Fruit fly (Drosophila melanogaster): ENCODE measurements around the gene SLIRP1.

Gene SLIRP1

dm6 chrX:21368410-21368918, 49.4 kb upstream of the SLIRP1 start (continued):
- TF ChIP-seq Neu2 (GFP tag; optimal IDR thresholded peaks at IDR 0.05; ENCODE audit: borderline replicate concordance): no peak
- no peak for TF ChIP-seq peb (GFP tag; IDR thresholded peaks at IDR 0.05)
- TF ChIP-seq psq (GFP tag; optimal IDR thresholded peaks at IDR 0.05): no peak
- TF ChIP-seq Tbp (GFP tag; optimal IDR thresholded peaks at IDR 0.05): no peak
- no peak for TF ChIP-seq stc (GFP tag; IDR thresholded peaks at IDR 0.05)
- TF ChIP-seq HLH4C (GFP tag; IDR thresholded peaks at IDR 0.05; ENCODE audit: partially characterized antibody): 0 out of 3 replicates have a peak, but pooled peaks have one; percentile 10
- TF ChIP-seq CG14860 (GFP tag; IDR thresholded peaks at IDR 0.05; ENCODE audit: partially characterized antibody): no peak
- no peak for TF ChIP-seq toy (GFP tag; IDR thresholded peaks at IDR 0.05)
- TF ChIP-seq crp (GFP tag; optimal IDR thresholded peaks at IDR 0.05): peak in 1 of 2 experiments; percentile 84
- no peak for TF ChIP-seq lab (GFP tag; optimal IDR thresholded peaks at IDR 0.05)
- no peak for TF ChIP-seq CG13775 (GFP tag; optimal IDR thresholded peaks at IDR 0.05)
- TF ChIP-seq CG6175 (GFP tag; IDR thresholded peaks at IDR 0.05): no peak
- no peak for TF ChIP-seq Six4 (GFP tag; optimal IDR thresholded peaks at IDR 0.05)
- no peak for TF ChIP-seq gsb (GFP tag; IDR thresholded peaks at IDR 0.05)
- TF ChIP-seq jumu (GFP tag; optimal IDR thresholded peaks at IDR 0.05): no peak
- no peak for TF ChIP-seq bcd (GFP tag; optimal IDR thresholded peaks at IDR 0.05)
- TF ChIP-seq CG1832 (GFP tag; optimal IDR thresholded peaks at IDR 0.05): peak; percentile 74
- TF ChIP-seq CG17361 (GFP tag; IDR thresholded peaks at IDR 0.05): no peak
- no peak for TF ChIP-seq tap (tag; optimal IDR thresholded peaks at IDR 0.05)
- peak; percentile 98 for TF ChIP-seq ftz-f1 (GFP tag; optimal IDR thresholded peaks at IDR 0.05)
- no peak for TF ChIP-seq CG14667 (GFP tag; IDR thresholded peaks at IDR 0.05)
- TF ChIP-seq ato (GFP tag; IDR thresholded peaks at IDR 0.05; ENCODE audit: partially characterized antibody): no peak
- TF ChIP-seq Ets97D (GFP tag; optimal IDR thresholded peaks at IDR 0.05): no peak
- TF ChIP-seq nau (GFP tag; optimal IDR thresholded peaks at IDR 0.05): peak; percentile 48
- no peak for TF ChIP-seq H2.0 (GFP tag; IDR thresholded peaks at IDR 0.05)
- TF ChIP-seq ash1 (GFP tag; optimal IDR thresholded peaks at IDR 0.05): no peak
- TF ChIP-seq Scr (GFP tag; IDR thresholded peaks at IDR 0.05; ENCODE audit: partially characterized antibody): no peak
- no peak for TF ChIP-seq danr (GFP tag; IDR thresholded peaks at IDR 0.05)
- no peak for TF ChIP-seq ro (GFP tag; IDR thresholded peaks at IDR 0.05)
- TF ChIP-seq caup (GFP tag; optimal IDR thresholded peaks at IDR 0.05; ENCODE audit: severe bottlenecking): no peak
- no peak for TF ChIP-seq jigr1 (GFP tag; IDR thresholded peaks at IDR 0.05)
- no peak for TF ChIP-seq CG12071 (GFP tag; optimal IDR thresholded peaks at IDR 0.05)
- TF ChIP-seq CG1602 (GFP tag; optimal IDR thresholded peaks at IDR 0.05): no peak
- TF ChIP-seq abd-A (tag; optimal IDR thresholded peaks at IDR 0.05): no peak
- TF ChIP-seq Atf-2 (GFP tag; optimal IDR thresholded peaks at IDR 0.05): no peak
- no peak for TF ChIP-seq her (GFP tag; optimal IDR thresholded peaks at IDR 0.05)
- no peak for TF ChIP-seq HLHmδ (GFP tag; optimal IDR thresholded peaks at IDR 0.05)
- no peak for TF ChIP-seq CG11398 (GFP tag; optimal IDR thresholded peaks at IDR 0.05)
- no peak for TF ChIP-seq Chrac-16 (GFP tag; optimal IDR thresholded peaks at IDR 0.05)
- TF ChIP-seq Gug (GFP tag; IDR thresholded peaks at IDR 0.05): no peak
- TF ChIP-seq Dip3 (GFP tag; optimal IDR thresholded peaks at IDR 0.05): no peak
- TF ChIP-seq PHDP (tag; optimal IDR thresholded peaks at IDR 0.05): no peak
- TF ChIP-seq E2f2 (GFP tag; IDR thresholded peaks at IDR 0.05): no peak
- no peak for TF ChIP-seq CG18599 (GFP tag; optimal IDR thresholded peaks at IDR 0.05)
- TF ChIP-seq fd3F (GFP tag; optimal IDR thresholded peaks at IDR 0.05): no peak
- no peak for TF ChIP-seq CG2129 (GFP tag; IDR thresholded peaks at IDR 0.05; ENCODE audit: partially characterized antibody)
- TF ChIP-seq CG7839 (tag; optimal IDR thresholded peaks at IDR 0.05): no peak
- no peak for TF ChIP-seq Meics (GFP tag; optimal IDR thresholded peaks at IDR 0.05)
- TF ChIP-seq CG4617 (GFP tag; optimal IDR thresholded peaks at IDR 0.05; ENCODE audit: borderline replicate concordance): no peak
- TF ChIP-seq Nf-YA (GFP tag; IDR thresholded peaks at IDR 0.05): no peak
- no peak for TF ChIP-seq zen2 (GFP tag; IDR thresholded peaks at IDR 0.05; ENCODE audit: partially characterized antibody)

Measured in whole organism, embryonic.